Fruit fly (Drosophila melanogaster): ENCODE measurements around the gene CG18787.

DNA sequence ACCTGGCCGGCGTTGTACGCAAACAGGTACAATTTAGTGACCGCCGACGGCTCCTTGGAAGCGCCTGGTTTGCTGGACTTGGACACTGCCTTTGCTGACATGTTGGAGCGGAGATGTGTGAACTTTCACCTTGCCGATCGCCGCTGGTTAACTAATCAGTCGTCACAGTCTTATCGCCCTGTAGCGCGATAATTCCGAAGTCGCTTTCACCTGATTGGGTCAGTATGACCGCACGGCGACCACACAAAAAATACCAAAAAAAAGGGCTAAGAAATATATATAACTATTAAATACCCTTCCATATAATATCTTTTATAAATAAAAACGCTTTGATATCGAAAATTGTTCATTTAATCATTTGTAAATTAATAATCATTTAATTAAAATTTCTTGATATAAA lies 2.9 kb upstream of the CG18787 start, which contains the start of gene Hacd1:
- TF ChIP-seq CG12605 (GFP tag; IDR thresholded peaks at IDR 0.05): no peak
- TF ChIP-seq Pif1A (GFP tag; optimal IDR thresholded peaks at IDR 0.05): no peak
- no peak for TF ChIP-seq CG15710 (tag; optimal IDR thresholded peaks at IDR 0.05)
- TF ChIP-seq EcR (GFP tag; optimal IDR thresholded peaks at IDR 0.05): no peak
- TF ChIP-seq CG8301 (tag; optimal IDR thresholded peaks at IDR 0.05): no peak
- TF ChIP-seq CG4496 (GFP tag; IDR thresholded peaks at IDR 0.05): no peak
- TF ChIP-seq CG9948 (tag; optimal IDR thresholded peaks at IDR 0.05): no peak
- TF ChIP-seq gl (tag; optimal IDR thresholded peaks at IDR 0.05): no peak
- no peak for TF ChIP-seq fd96Ca (GFP tag; IDR thresholded peaks at IDR 0.05)
- no peak for TF ChIP-seq rn (GFP tag; IDR thresholded peaks at IDR 0.05)
- no peak for TF ChIP-seq CG34367 (tag; optimal IDR thresholded peaks at IDR 0.05)
- TF ChIP-seq Pif1B (GFP tag; optimal IDR thresholded peaks at IDR 0.05): no peak
- TF ChIP-seq CG10348 (GFP tag; IDR thresholded peaks at IDR 0.05): no peak
- no peak for TF ChIP-seq D1 (tag; optimal IDR thresholded peaks at IDR 0.05)

Measured in whole organism, pupa.